Worm (Caenorhabditis elegans) whole organism, late embryonic: Measurements from ENCODE around the gene F47C12.7.

Experiments
- F13H6.1 ChIP-seq: sonication (generic microtip); optimal IDR thresholded peaks from 2 replicates; lab custom pipeline; 2016; ENCODE audit warnings: missing genetic modification characterization, missing compliant biosample characterization
- ama-1 ChIP-seq: fragments of 150-350 bp; optimal IDR thresholded peaks from 2 replicates; lab custom pipeline; 2014
- ceh-14 ChIP-seq: sonication (generic microtip); optimal IDR thresholded peaks from 2 replicates; lab custom pipeline; 2016; ENCODE audit warnings: missing genotype, missing genetic modification characterization, missing compliant biosample characterization
- ceh-30 ChIP-seq: fragments of 150-350 bp; optimal IDR thresholded peaks from 2 replicates; lab custom pipeline; 2014; ENCODE audit warnings: missing biosample characterization, missing genetic modification characterization
- dve-1 ChIP-seq: sonication (generic microtip); optimal IDR thresholded peaks from 2 replicates; lab custom pipeline; 2017; ENCODE audit warnings: antibody characterized with exemption, mild to moderate bottlenecking, missing genetic modification characterization, missing compliant biosample characterization
- fkh-10 ChIP-seq: fragments of 150-350 bp; optimal IDR thresholded peaks from 2 replicates; lab custom pipeline; 2014; ENCODE audit warnings: missing biosample characterization, missing genetic modification reagents, missing genetic modification characterization
- fkh-6 ChIP-seq: sonication (generic microtip); optimal IDR thresholded peaks from 2 replicates; lab custom pipeline; 2016; ENCODE audit warnings: missing genetic modification characterization, missing compliant biosample characterization
- hlh-15 ChIP-seq: sonication (generic microtip); optimal IDR thresholded peaks from 2 replicates; lab custom pipeline; 2016; ENCODE audit warnings: missing genetic modification characterization, missing compliant biosample characterization
- npax-4 ChIP-seq: sonication (generic microtip); optimal IDR thresholded peaks from 2 replicates; lab custom pipeline; 2016; ENCODE audit warnings: missing genetic modification characterization, missing compliant biosample characterization
- pha-4 ChIP-seq: fragments of 150-350 bp; optimal IDR thresholded peaks from 2 replicates; lab custom pipeline; 2018; ENCODE audit warnings: missing biosample characterization, missing genetic modification reagents, missing genetic modification characterization
- pqm-1 ChIP-seq: sonication (generic microtip); optimal IDR thresholded peaks from 2 replicates; lab custom pipeline; 2016; ENCODE audit warnings: missing genetic modification characterization, missing compliant biosample characterization
- sox-2 ChIP-seq: fragments of 200-800 bp; sonication (Bioruptor generic); IDR thresholded peaks from 2 replicates; pipeline ENCODE4 v1.3.6; 2022; ENCODE audit warnings: missing genetic modification reagents, missing genetic modification characterization, missing compliant biosample characterization
- sox-4 ChIP-seq: sonication (generic microtip); optimal IDR thresholded peaks from 2 replicates; lab custom pipeline; 2017; ENCODE audit warnings: mild to moderate bottlenecking, missing genetic modification characterization, inconsistent platforms, missing compliant biosample characterization

DNA sequence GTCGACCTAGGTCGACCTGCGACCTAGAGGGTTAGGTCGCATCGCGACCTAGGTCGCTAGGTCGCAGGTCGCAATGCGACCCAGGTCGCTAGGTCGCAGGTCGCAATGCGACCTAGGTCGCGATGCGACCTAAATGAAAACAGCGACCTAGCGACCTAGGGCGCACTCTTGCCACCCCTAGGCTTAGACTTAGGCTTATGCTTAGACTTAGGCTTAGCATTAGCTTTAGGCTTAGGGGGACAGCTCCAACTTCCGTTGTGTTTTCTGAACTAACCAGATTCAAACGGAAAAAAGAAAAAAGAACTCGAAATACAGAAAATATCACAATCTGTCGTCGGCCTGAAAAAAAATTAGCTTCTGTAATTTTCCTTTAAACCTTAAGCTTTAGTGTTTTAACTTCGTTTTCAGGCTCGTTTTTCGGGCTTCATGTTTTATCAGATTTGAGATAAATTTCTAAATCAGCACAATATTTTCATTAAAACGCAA lies 19.1 kb upstream of the F47C12.7 start:
- no peak for TF ChIP-seq npax-4 (tag; lab: Kevin White, UChicago)
- no peak for TF ChIP-seq pqm-1 (tag; lab: Kevin White, UChicago)
- TF ChIP-seq ama-1 (lab: Kevin White, UChicago) = no peak
- no peak for TF ChIP-seq fkh-10
- TF ChIP-seq sox-2 (GFP tag; lab: Robert Waterston, UW) = no peak
- no peak for TF ChIP-seq F13H6.1
- no peak for TF ChIP-seq dve-1
- no peak for TF ChIP-seq ceh-14
- no peak for TF ChIP-seq hlh-15 (tag; lab: Kevin White, UChicago)
- no peak for TF ChIP-seq ceh-30
- TF ChIP-seq fkh-6 (tag; lab: Kevin White, UChicago) = no peak
- no peak for TF ChIP-seq sox-4 (tag; lab: Kevin White, UChicago)
- TF ChIP-seq pha-4 (tag; lab: Kevin White, UChicago) = no peak
